Worm (Caenorhabditis elegans) whole organism, early embryonic: ENCODE data around the gene ttll-5.

Experiments used
- B0310.2 ChIP-seq: sonication (generic microtip); optimal IDR thresholded peaks from 2 replicates; lab custom pipeline; 2016; ENCODE audit warnings: mild to moderate bottlenecking, missing genetic modification characterization, missing compliant biosample characterization
- F13C5.2 ChIP-seq: sonication (generic microtip); optimal IDR thresholded peaks from 2 replicates; lab custom pipeline; 2017; ENCODE audit warnings: mild to moderate bottlenecking, missing genetic modification characterization, inconsistent platforms, missing compliant biosample characterization
- aly-1 ChIP-seq: sonication (generic microtip); optimal IDR thresholded peaks from 2 replicates; lab custom pipeline; 2016; ENCODE audit warnings: missing genetic modification characterization, missing compliant biosample characterization
- ama-1 ChIP-seq: fragments of 150-350 bp; optimal IDR thresholded peaks from 2 replicates; lab custom pipeline; 2014
- ceh-13 ChIP-seq: fragments of 200-800 bp; sonication (Bioruptor generic); optimal IDR thresholded peaks from 2 replicates; lab custom pipeline; 2018; ENCODE audit warnings: mild to moderate bottlenecking, missing genetic modification characterization, missing compliant biosample characterization
- ceh-36 ChIP-seq: sonication (generic microtip); optimal IDR thresholded peaks from 2 replicates; lab custom pipeline; 2016; ENCODE audit warnings: missing genetic modification characterization, inconsistent platforms, missing compliant biosample characterization
- ets-7 ChIP-seq: sonication (generic microtip); optimal IDR thresholded peaks from 2 replicates; lab custom pipeline; 2016; ENCODE audit warnings: missing genotype, missing genetic modification characterization, missing compliant biosample characterization
- flt-1 ChIP-seq: fragments of 200-800 bp; sonication (Bioruptor generic); IDR thresholded peaks from 2 replicates; pipeline ENCODE4 v1.3.6; 2022; ENCODE audit warnings: missing genetic modification characterization, missing compliant biosample characterization
- hmbx-1 ChIP-seq: sonication (generic microtip); optimal IDR thresholded peaks from 2 replicates; lab custom pipeline; 2016; ENCODE audit warnings: mild to moderate bottlenecking, missing genetic modification characterization, missing compliant biosample characterization
- hmg-4 ChIP-seq: fragments of 200-800 bp; sonication (Bioruptor generic); optimal IDR thresholded peaks from 2 replicates; lab custom pipeline; 2018; ENCODE audit warnings: mild to moderate bottlenecking, missing genetic modification characterization, missing compliant biosample characterization
- hnd-1 ChIP-seq: sonication (generic microtip); optimal IDR thresholded peaks from 2 replicates; lab custom pipeline; 2016; ENCODE audit warnings: missing genetic modification characterization, missing compliant biosample characterization
- pes-1 ChIP-seq: fragments of 200-800 bp; sonication (Bioruptor generic); IDR thresholded peaks from 2 replicates; pipeline ENCODE4 v1.3.6; 2022; ENCODE audit warnings: missing genetic modification reagents, missing genetic modification characterization, missing compliant biosample characterization
- scrt-1 ChIP-seq: fragments of 200-800 bp; sonication (Bioruptor generic); IDR thresholded peaks from 2 replicates; pipeline ENCODE4 v1.3.6; 2022; ENCODE audit warnings: missing genetic modification characterization, missing compliant biosample characterization
- sea-1 ChIP-seq: fragments of 200-800 bp; sonication (Bioruptor generic); conservative IDR thresholded peaks from 2 replicates; pipeline ENCODE4 v1.3.6; 2022; ENCODE audit warnings: missing genetic modification characterization, missing compliant biosample characterization
- tbx-11 ChIP-seq: fragments of 200-800 bp; sonication (Bioruptor generic); IDR thresholded peaks from 2 replicates; pipeline ENCODE4 v1.3.6; 2022; ENCODE audit warnings: missing genetic modification characterization, missing compliant biosample characterization
- tbx-37 ChIP-seq: fragments of 200-800 bp; sonication (Bioruptor generic); conservative IDR thresholded peaks from 2 replicates; pipeline ENCODE4 v1.3.6; 2022; ENCODE audit warnings: missing genetic modification reagents, missing genetic modification characterization, missing compliant biosample characterization
- tra-4 ChIP-seq: sonication (generic microtip); optimal IDR thresholded peaks from 2 replicates; lab custom pipeline; 2017; ENCODE audit warnings: missing genetic modification characterization, missing compliant biosample characterization

Gene ttll-5

DNA sequence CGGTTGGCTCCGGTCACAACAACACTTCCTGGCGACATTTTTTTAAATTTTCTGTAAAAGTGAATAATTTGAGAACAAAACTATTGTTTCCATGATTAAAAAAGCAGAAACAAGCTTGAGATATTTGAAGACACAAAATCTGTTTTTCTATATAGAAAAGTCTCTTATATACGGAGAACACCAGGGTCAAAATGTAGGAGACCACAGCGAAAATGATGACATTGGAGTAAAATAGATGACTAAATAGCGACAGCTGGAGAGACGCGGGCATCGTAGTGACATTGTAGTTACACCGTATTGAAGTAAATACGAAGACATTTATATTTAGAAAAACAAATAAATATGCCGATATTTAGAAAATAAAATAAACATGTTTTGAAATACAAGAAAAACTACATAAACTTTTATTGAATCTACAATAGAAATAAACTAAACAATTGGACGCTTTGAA is 7.3 kb downstream of the ttll-5 start, which contains the start of gene sdz-8:
sdz-8 (minus strand) TSS at position 51 of the 451 bp plus-strand sequence.
- no peak for TF ChIP-seq scrt-1 (GFP tag; lab: Robert Waterston, UW)
- TF ChIP-seq tbx-37 (GFP tag; lab: Robert Waterston, UW): no peak
- no peak for TF ChIP-seq hmbx-1 (tag; lab: Kevin White, UChicago)
- no peak for TF ChIP-seq tbx-11
- no peak for TF ChIP-seq aly-1
- TF ChIP-seq pes-1: no peak
- TF ChIP-seq hmg-4 (GFP tag; lab: Kevin White, UChicago): no peak
- TF ChIP-seq tra-4 (tag; lab: Kevin White, UChicago): no peak
- no peak for TF ChIP-seq ceh-36 (tag; lab: Kevin White, UChicago)
- TF ChIP-seq flt-1 (GFP tag; lab: Robert Waterston, UW): no peak
- no peak for TF ChIP-seq ceh-13 (GFP tag; lab: Kevin White, UChicago)
- no peak for TF ChIP-seq sea-1
- TF ChIP-seq hnd-1 (tag; lab: Kevin White, UChicago): no peak
- no peak for TF ChIP-seq ama-1 (lab: Kevin White, UChicago)
- TF ChIP-seq B0310.2 (tag; lab: Kevin White, UChicago): no peak
- TF ChIP-seq ets-7 (tag; lab: Kevin White, UChicago): no peak
- TF ChIP-seq F13C5.2 (tag; lab: Kevin White, UChicago): no peak

DNA sequence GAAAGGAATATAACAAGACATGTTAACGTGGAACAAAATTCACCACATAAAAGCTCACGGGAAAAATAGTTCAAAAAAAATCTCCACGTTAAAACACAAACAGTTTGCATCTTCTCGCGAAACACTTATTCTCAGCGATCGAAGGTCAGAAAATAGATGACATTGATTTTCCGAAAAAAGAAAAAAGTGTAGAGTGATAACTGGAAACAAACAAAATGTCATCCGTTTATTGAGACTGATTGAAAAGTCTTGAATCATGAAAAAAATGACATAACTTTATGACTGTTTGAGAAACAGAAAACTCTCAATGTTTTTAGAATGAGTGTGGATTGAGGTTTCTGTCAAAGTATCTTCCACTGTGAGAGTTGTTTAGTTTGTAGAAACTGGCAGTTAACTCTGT is 8.9 kb downstream of the ttll-5 start, which contains the start of gene C55A6.4:
C55A6.4 (minus strand) TSS at position 101 of the 400 bp plus-strand sequence.
- TF ChIP-seq B0310.2 (tag; lab: Kevin White, UChicago): no peak
- no peak for TF ChIP-seq ama-1 (lab: Kevin White, UChicago)
- TF ChIP-seq hmbx-1 (tag; lab: Kevin White, UChicago): no peak
- no peak for TF ChIP-seq ceh-36 (tag; lab: Kevin White, UChicago)
- no peak for TF ChIP-seq ets-7 (tag; lab: Kevin White, UChicago)
- TF ChIP-seq hmg-4 (GFP tag; lab: Kevin White, UChicago): no peak
- no peak for TF ChIP-seq aly-1
- TF ChIP-seq sea-1: no peak
- no peak for TF ChIP-seq tbx-37 (GFP tag; lab: Robert Waterston, UW)
- TF ChIP-seq hnd-1 (tag; lab: Kevin White, UChicago): no peak
- TF ChIP-seq F13C5.2 (tag; lab: Kevin White, UChicago): no peak
- no peak for TF ChIP-seq ceh-13 (GFP tag; lab: Kevin White, UChicago)
- no peak for TF ChIP-seq pes-1
- no peak for TF ChIP-seq tbx-11

DNA sequence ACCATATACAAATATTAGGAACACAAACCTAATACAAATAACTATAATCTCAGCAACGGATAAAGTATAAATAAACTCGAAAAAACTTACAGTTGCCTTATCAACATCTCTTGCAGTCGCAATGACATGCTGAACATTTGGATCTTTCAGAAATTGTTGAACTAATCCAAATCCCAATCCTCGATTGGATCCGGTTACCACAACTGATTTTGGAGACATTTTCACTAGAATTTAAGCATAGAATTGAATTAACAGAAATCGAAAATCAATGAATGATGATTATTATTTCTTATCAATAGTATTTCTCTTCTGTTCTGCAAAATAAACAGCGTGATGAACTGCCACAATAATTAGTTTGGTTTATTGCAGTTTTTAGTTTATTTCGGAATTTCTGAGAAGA is 11.4 kb downstream of the ttll-5 start, which contains the start of the genes C55A6.11 and C55A6.7:
C55A6.11 (plus strand) TSS at position 301 of the 400 bp plus-strand sequence.
C55A6.7 (minus strand) TSS at position 316 of the 400 bp plus-strand sequence.
- TF ChIP-seq aly-1: no peak
- TF ChIP-seq hmg-4 (GFP tag; lab: Kevin White, UChicago): no peak
- TF ChIP-seq ceh-36 (tag; lab: Kevin White, UChicago): no peak
- TF ChIP-seq hnd-1 (tag; lab: Kevin White, UChicago): no peak
- no peak for TF ChIP-seq tbx-37 (GFP tag; lab: Robert Waterston, UW)
- TF ChIP-seq F13C5.2 (tag; lab: Kevin White, UChicago): no peak

DNA sequence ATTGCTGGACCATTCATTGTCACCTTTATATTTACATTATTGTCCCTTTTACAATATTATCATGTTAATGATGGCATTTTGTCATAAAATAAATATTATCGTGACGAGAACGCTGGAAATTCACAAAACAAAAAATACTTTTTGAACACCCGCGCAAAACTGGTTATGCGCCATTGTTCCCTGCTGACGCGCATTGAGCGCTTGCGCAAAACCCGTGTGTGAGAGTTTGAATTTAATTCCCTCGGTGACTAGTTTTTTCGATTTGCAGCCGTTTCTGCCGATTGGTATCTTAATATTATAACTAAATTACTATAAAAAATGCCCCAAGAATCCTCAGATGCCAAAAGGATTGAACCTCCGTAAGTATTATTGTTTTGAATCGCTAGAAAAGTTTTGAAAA is 12.6 kb downstream of the ttll-5 start, which contains the start of gene pafo-1:
pafo-1 (plus strand) TSS at position 256 of the 400 bp plus-strand sequence.
- peak; percentile 27 for TF ChIP-seq hmg-4 (GFP tag; lab: Kevin White, UChicago)
- no peak for TF ChIP-seq hmbx-1 (tag; lab: Kevin White, UChicago)
- TF ChIP-seq ceh-36 (tag; lab: Kevin White, UChicago): peak; percentile 40
- TF ChIP-seq flt-1 (GFP tag; lab: Robert Waterston, UW): 0 out of 2 replicates have a peak, but pooled peaks have one; percentile 23
- TF ChIP-seq scrt-1 (GFP tag; lab: Robert Waterston, UW): no peak
- peak; percentile 83 for TF ChIP-seq F13C5.2 (tag; lab: Kevin White, UChicago)
- 0 out of 2 replicates have a peak, but pooled peaks have one; percentile 23 for TF ChIP-seq sea-1
- TF ChIP-seq tbx-37 (GFP tag; lab: Robert Waterston, UW): peak; percentile 61

DNA sequence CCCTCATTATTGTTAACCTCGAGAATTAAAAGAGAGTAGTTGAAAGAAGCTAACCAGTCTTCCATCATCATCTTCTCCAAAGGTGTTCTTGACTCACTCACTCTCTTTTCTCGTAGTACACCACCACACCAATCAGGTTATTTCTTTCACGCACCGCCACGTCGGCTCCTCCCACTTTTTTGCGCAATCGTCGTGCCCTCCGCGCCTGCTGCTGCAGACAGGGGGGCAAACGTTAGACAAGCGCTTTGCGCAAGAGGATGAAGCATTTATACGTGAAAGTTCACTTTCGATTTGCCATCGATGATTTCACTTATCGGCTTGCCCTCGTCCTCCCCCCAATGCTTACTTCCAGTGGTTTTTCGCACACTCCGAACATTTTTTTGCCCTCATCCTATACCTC is 16.5 kb downstream of the ttll-5 start:
- TF ChIP-seq scrt-1 (GFP tag; lab: Robert Waterston, UW) (no peak), ceh-36 (tag; lab: Kevin White, UChicago) (no peak)

DNA sequence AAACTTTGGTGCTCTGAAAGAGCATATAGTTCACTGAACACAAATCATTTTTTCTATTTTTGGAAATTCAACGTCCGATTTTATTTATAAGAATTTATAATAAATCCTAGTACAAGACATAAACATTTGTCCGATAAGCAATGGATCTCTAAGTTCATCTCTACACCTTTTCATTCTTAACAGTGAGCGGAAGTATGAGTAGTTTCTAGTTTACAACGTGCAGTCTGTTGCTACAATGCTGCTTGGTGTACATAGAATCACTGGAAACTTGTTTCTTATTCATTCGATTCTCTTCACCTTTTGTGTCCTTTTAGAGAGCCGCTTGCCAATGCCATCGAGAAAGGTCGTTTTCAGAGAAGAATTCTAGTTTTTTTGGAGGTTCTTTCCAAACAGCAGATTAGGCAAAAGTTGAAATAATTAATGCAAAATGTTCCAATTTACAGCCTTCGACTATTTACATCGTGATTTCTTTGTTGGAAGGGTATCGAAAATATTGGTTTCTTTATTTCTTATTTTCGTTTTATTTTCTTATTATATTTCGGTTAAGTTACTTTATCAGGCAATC is 18.1 kb downstream of the ttll-5 start:
- TF ChIP-seq ama-1 (lab: Kevin White, UChicago): no peak
- TF ChIP-seq sea-1: no peak
- TF ChIP-seq ceh-13 (GFP tag; lab: Kevin White, UChicago): no peak
- TF ChIP-seq aly-1: no peak
- no peak for TF ChIP-seq F13C5.2 (tag; lab: Kevin White, UChicago)
- TF ChIP-seq flt-1 (GFP tag; lab: Robert Waterston, UW): no peak
- no peak for TF ChIP-seq ets-7 (tag; lab: Kevin White, UChicago)

DNA sequence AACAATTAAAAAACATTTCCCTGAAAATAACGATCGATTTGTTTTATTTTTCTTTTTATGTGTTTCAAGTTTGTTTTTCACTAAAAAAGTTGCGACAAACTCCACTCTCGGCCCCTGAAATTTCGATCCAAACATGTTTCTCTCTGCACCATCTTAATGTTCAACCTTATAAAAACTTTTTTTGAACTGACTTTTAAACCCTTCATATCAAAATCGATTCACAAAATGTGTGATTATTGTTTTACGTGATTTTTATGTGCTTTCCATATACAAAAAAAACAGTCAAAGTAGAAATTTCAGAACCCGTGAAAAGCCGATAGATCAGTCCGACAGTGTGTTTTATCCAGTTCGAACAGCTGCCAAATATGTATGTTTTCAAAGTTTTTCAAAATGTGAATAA is 18.7 kb downstream of the ttll-5 start, which contains the start of gene ccch-1:
ccch-1 (plus strand) TSS at position 301 of the 400 bp plus-strand sequence.
- no peak for TF ChIP-seq pes-1
- TF ChIP-seq F13C5.2 (tag; lab: Kevin White, UChicago): no peak
- TF ChIP-seq flt-1 (GFP tag; lab: Robert Waterston, UW): no peak
- TF ChIP-seq tbx-37 (GFP tag; lab: Robert Waterston, UW): no peak
